Worm (Caenorhabditis elegans) whole organism, mixed stage, embryonic: ENCODE data around the gene K11D12.6.

ENCODE experiments used
- M03D4.4 ChIP-seq: sonication (generic microtip); optimal IDR thresholded peaks from 2 replicates; lab custom pipeline; 2017; ENCODE audit warnings: mild to moderate bottlenecking, missing genetic modification characterization, missing compliant biosample characterization
- bed-3 ChIP-seq: fragments of 200-800 bp; sonication (Bioruptor generic); optimal IDR thresholded peaks from 3 replicates; lab custom pipeline; 2018; ENCODE audit warnings: mild to moderate bottlenecking, missing genetic modification characterization, moderate library complexity, missing compliant biosample characterization
- blmp-1 ChIP-seq: fragments of 150-350 bp; optimal IDR thresholded peaks from 2 replicates; lab custom pipeline; 2014; ENCODE audit warnings: missing biosample characterization, missing genetic modification characterization
- ceh-43 ChIP-seq: fragments of 200-800 bp; sonication (Bioruptor generic); optimal IDR thresholded peaks from 2 replicates; lab custom pipeline; 2018; ENCODE audit warnings: mild to moderate bottlenecking, missing genetic modification characterization, moderate library complexity, missing compliant biosample characterization
- ces-1 ChIP-seq: fragments of 150-350 bp; optimal IDR thresholded peaks from 2 replicates; lab custom pipeline; 2014; ENCODE audit warnings: missing biosample characterization, missing genetic modification reagents, missing genetic modification characterization
- cnd-1 ChIP-seq: fragments of 200-800 bp; sonication (Bioruptor generic); optimal IDR thresholded peaks from 2 replicates; lab custom pipeline; 2018; ENCODE audit warnings: mild to moderate bottlenecking, missing genetic modification characterization, missing compliant biosample characterization
- drap-1 ChIP-seq: fragments of 200-800 bp; sonication (Bioruptor generic); optimal IDR thresholded peaks from 3 replicates; lab custom pipeline; 2018; ENCODE audit warnings: mild to moderate bottlenecking, missing genetic modification characterization, missing compliant biosample characterization
- elt-1 ChIP-seq: sonication (generic microtip); optimal IDR thresholded peaks from 2 replicates; lab custom pipeline; 2017; ENCODE audit warnings: missing genetic modification characterization, mild to moderate bottlenecking, missing compliant biosample characterization, antibody characterized with exemption, moderate library complexity, borderline replicate concordance; ENCODE audit not compliant: insufficient read depth
- elt-3 ChIP-seq: fragments of 150-350 bp; optimal IDR thresholded peaks from 2 replicates; lab custom pipeline; 2014; ENCODE audit warnings: missing biosample characterization, missing genetic modification characterization
- flh-1 ChIP-seq: fragments of 200-800 bp; sonication (Bioruptor generic); optimal IDR thresholded peaks from 2 replicates; lab custom pipeline; 2018; ENCODE audit warnings: mild to moderate bottlenecking, missing genetic modification characterization, moderate library complexity, missing compliant biosample characterization
- ham-2 ChIP-seq: fragments of 200-800 bp; sonication (Bioruptor generic); optimal IDR thresholded peaks from 2 replicates; lab custom pipeline; 2018; ENCODE audit warnings: mild to moderate bottlenecking, missing genetic modification characterization, missing compliant biosample characterization
- hlh-1 ChIP-seq: fragments of 150-350 bp; optimal IDR thresholded peaks from 2 replicates; lab custom pipeline; 2014; ENCODE audit warnings: missing biosample characterization, missing genetic modification reagents, missing genetic modification characterization
- lin-32 ChIP-seq: fragments of 200-800 bp; sonication (Bioruptor generic); optimal IDR thresholded peaks from 2 replicates; lab custom pipeline; 2018; ENCODE audit warnings: mild to moderate bottlenecking, missing genetic modification characterization, missing compliant biosample characterization
- mls-2 ChIP-seq: sonication (generic microtip); optimal IDR thresholded peaks from 2 replicates; lab custom pipeline; 2016; ENCODE audit warnings: mild to moderate bottlenecking, missing genetic modification characterization, moderate library complexity, missing compliant biosample characterization
- nhr-12 ChIP-seq: fragments of 150-350 bp; optimal IDR thresholded peaks from 2 replicates; lab custom pipeline; 2014; ENCODE audit warnings: missing biosample characterization, missing genetic modification characterization
- nhr-2 ChIP-seq: fragments of 150-350 bp; optimal IDR thresholded peaks from 2 replicates; lab custom pipeline; 2014; ENCODE audit warnings: missing biosample characterization, missing genetic modification characterization
- nhr-237 ChIP-seq: fragments of 150-350 bp; optimal IDR thresholded peaks from 2 replicates; lab custom pipeline; 2014; ENCODE audit warnings: missing biosample characterization, missing genetic modification characterization
- nhr-28 ChIP-seq: fragments of 150-350 bp; optimal IDR thresholded peaks from 2 replicates; lab custom pipeline; 2014; ENCODE audit warnings: missing biosample characterization, missing genetic modification characterization
- nhr-76 ChIP-seq: sonication (generic microtip); optimal IDR thresholded peaks from 2 replicates; lab custom pipeline; 2017; ENCODE audit warnings: missing biosample characterization, missing genetic modification characterization
- pha-4 ChIP-seq: fragments of 150-350 bp; optimal IDR thresholded peaks from 2 replicates; lab custom pipeline; 2018; ENCODE audit warnings: missing biosample characterization, missing genetic modification reagents, missing genetic modification characterization
- sem-2 ChIP-seq: fragments of 200-800 bp; sonication (Bioruptor generic); optimal IDR thresholded peaks from 2 replicates; lab custom pipeline; 2018; ENCODE audit warnings: mild to moderate bottlenecking, missing genetic modification characterization, missing compliant biosample characterization
- snpc-4 ChIP-seq: fragments of 150-350 bp; optimal IDR thresholded peaks from 2 replicates; lab custom pipeline; 2014; ENCODE audit warnings: missing biosample characterization, missing genetic modification characterization
- sptf-1 ChIP-seq: sonication (generic microtip); optimal IDR thresholded peaks from 2 replicates; lab custom pipeline; 2017; ENCODE audit warnings: mild to moderate bottlenecking, missing genetic modification characterization, moderate library complexity, missing compliant biosample characterization
- unc-39 ChIP-seq: fragments of 150-350 bp; optimal IDR thresholded peaks from 2 replicates; lab custom pipeline; 2014; ENCODE audit warnings: missing biosample characterization, missing genetic modification characterization
- unc-62 ChIP-seq: fragments of 150-350 bp; optimal IDR thresholded peaks from 2 replicates; lab custom pipeline; 2014; ENCODE audit warnings: missing biosample characterization, missing genetic modification reagents, missing genetic modification characterization
- zip-8 ChIP-seq: fragments of 150-350 bp; optimal IDR thresholded peaks from 2 replicates; lab custom pipeline; 2014; ENCODE audit warnings: missing biosample characterization, missing genetic modification characterization
- ztf-11 ChIP-seq: fragments of 150-350 bp; optimal IDR thresholded peaks from 2 replicates; lab custom pipeline; 2014; ENCODE audit warnings: missing biosample characterization, missing genetic modification characterization

Gene K11D12.6

DNA sequence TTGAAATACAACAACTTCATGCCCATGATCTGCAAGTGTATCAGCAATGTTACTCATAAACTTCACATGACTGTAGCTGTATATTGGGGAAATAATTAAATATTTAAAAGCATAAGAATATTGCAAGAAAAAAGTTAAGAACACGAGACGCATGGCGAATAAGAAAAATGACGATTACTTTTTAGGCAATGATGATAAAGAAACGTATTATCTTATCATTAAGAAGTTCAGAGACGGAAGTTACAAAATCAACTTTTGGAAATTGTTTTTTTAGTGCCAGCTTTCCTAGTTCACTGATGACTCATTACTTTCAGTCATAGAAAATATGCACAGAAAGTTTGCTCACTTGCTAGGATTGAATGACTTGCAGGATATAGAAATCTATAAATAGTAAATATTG, 34.6 kb downstream of the K11D12.6 start, which contains the start of gene ugt-7:
Gene ugt-7, minus strand, starts transcription at position 161 of the 400 bp plus-strand sequence.
- TF ChIP-seq mls-2 (no peak), nhr-237 (tag; lab: Kevin White, UChicago) (no peak), hlh-1 (tag; lab: Kevin White, UChicago) (no peak), cnd-1 (tag; lab: Kevin White, UChicago) (no peak), unc-39 (tag; lab: Kevin White, UChicago) (no peak), pha-4 (tag; lab: Kevin White, UChicago) (no peak), zip-8 (tag; lab: Kevin White, UChicago) (no peak), bed-3 (GFP tag; lab: Kevin White, UChicago) (no peak), nhr-76 (no peak), unc-62 (no peak), nhr-2 (tag; lab: Kevin White, UChicago) (no peak), flh-1 (no peak), nhr-28 (no peak), lin-32 (GFP tag; lab: Kevin White, UChicago) (no peak), elt-3 (tag; lab: Kevin White, UChicago) (no peak), snpc-4 (no peak), ham-2 (GFP tag; lab: Kevin White, UChicago) (no peak), ces-1 (GFP tag; lab: Kevin White, UChicago) (no peak), sem-2 (GFP tag; lab: Kevin White, UChicago) (no peak), drap-1 (GFP tag; lab: Kevin White, UChicago) (no peak)

DNA sequence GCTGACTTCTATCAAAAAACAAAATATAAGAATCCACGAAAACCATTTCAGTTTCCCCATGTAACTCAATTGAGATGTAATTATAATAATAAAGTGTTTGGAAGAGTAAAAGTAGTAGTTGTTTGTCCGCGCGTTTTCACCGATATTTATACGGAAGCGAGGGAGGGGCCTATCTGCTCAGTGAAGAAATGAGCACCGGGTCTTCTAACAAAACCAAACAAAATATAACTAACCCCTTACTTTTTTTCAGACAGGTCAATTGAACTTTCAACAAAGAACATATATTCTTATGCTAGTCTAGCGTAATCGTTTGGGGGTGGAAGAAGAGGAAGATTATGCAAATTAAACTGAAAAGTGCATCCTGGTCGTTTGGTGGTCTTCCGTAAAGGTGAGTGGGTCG, 39.8 kb downstream of the K11D12.6 start, which contains the start of gene ncx-9:
Gene ncx-9, minus strand, starts transcription at position 101 of the 400 bp plus-strand sequence.
- TF ChIP-seq elt-1 (no peak), snpc-4 (no peak), nhr-12 (tag; lab: Kevin White, UChicago) (no peak), nhr-76 (no peak), ztf-11 (no peak), bed-3 (GFP tag; lab: Kevin White, UChicago) (no peak), pha-4 (tag; lab: Kevin White, UChicago) (no peak)

DNA sequence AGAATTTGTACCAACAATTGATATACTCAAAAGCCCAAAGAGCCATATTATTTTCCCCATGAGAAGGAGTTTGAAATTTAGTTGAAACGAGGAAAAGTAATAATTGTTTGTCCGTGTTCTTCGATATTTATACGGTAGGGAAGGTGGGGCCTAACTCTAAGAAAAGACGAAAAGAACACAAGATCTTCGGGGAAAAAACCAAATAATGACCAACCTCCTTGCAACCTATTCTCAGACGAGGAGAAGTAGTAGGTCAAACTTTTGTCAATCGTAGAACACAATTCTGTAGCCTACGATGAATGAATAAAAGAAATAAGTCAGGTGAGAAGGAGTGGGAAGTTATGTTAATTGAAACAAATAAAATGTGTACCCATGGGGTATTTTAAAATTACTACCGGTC, 47.9 kb downstream of the K11D12.6 start, which contains the start of gene ncx-8:
Gene ncx-8, minus strand, starts transcription at position 101 of the 400 bp plus-strand sequence.
- TF ChIP-seq unc-62: no peak
- no peak for TF ChIP-seq sptf-1 (tag; lab: Kevin White, UChicago)
- no peak for TF ChIP-seq mls-2
- no peak for TF ChIP-seq ceh-43 (GFP tag; lab: Kevin White, UChicago)
- no peak for TF ChIP-seq drap-1 (GFP tag; lab: Kevin White, UChicago)
- TF ChIP-seq M03D4.4 (tag; lab: Kevin White, UChicago): no peak
- TF ChIP-seq cnd-1 (tag; lab: Kevin White, UChicago): no peak
- TF ChIP-seq unc-39 (tag; lab: Kevin White, UChicago): no peak
- no peak for TF ChIP-seq nhr-12 (tag; lab: Kevin White, UChicago)
- no peak for TF ChIP-seq bed-3 (GFP tag; lab: Kevin White, UChicago)
- no peak for TF ChIP-seq pha-4 (tag; lab: Kevin White, UChicago)
- no peak for TF ChIP-seq ham-2 (GFP tag; lab: Kevin White, UChicago)
- TF ChIP-seq sem-2 (GFP tag; lab: Kevin White, UChicago): no peak
- TF ChIP-seq ces-1 (GFP tag; lab: Kevin White, UChicago): no peak
- no peak for TF ChIP-seq nhr-76
- no peak for TF ChIP-seq blmp-1 (tag; lab: Kevin White, UChicago)
